Worm (Caenorhabditis elegans) whole organism, young adult: ENCODE results near the gene F08H9.2.

Experiments used
- D2030.7 ChIP-seq: fragments of 200-800 bp; sonication (Bioruptor generic); IDR thresholded peaks from 2 replicates; pipeline ENCODE4 v1.3.6; 2022; ENCODE audit warnings: missing genetic modification reagents, missing genetic modification characterization, missing compliant biosample characterization
- F10E7.11 ChIP-seq: sonication (generic microtip); optimal IDR thresholded peaks from 2 replicates; lab custom pipeline; 2017; ENCODE audit warnings: mild to moderate bottlenecking, missing genetic modification characterization, moderate library complexity, missing compliant biosample characterization
- F55B11.4 ChIP-seq: sonication (generic microtip); optimal IDR thresholded peaks from 2 replicates; lab custom pipeline; 2016; ENCODE audit warnings: missing compliant biosample characterization, missing genetic modification characterization, borderline replicate concordance; ENCODE audit not compliant: insufficient read depth
- Y53G8AR.9 ChIP-seq: fragments of 200-800 bp; sonication (Bioruptor generic); conservative IDR thresholded peaks from 2 replicates; pipeline ENCODE4 v1.3.6; 2022; ENCODE audit warnings: missing genetic modification reagents, missing genetic modification characterization, missing compliant biosample characterization
- aptf-3 ChIP-seq: fragments of 200-800 bp; sonication (Bioruptor generic); IDR thresholded peaks from 2 replicates; pipeline ENCODE4 v1.3.6; 2022; ENCODE audit warnings: missing genetic modification characterization, missing compliant biosample characterization
- attf-6 ChIP-seq: fragments of 200-800 bp; sonication (Bioruptor generic); IDR thresholded peaks from 2 replicates; pipeline ENCODE4 v1.3.6; 2022; ENCODE audit warnings: missing genetic modification reagents, missing genetic modification characterization, missing compliant biosample characterization
- bed-2 ChIP-seq: fragments of 200-800 bp; sonication (Bioruptor generic); IDR thresholded peaks from 2 replicates; pipeline ENCODE4 v1.3.6; 2022; ENCODE audit warnings: missing genetic modification reagents, missing genetic modification characterization, missing compliant biosample characterization
- ccch-3 ChIP-seq: fragments of 200-800 bp; sonication (Bioruptor generic); optimal IDR thresholded peaks from 2 replicates; lab custom pipeline; 2018; ENCODE audit warnings: mild to moderate bottlenecking, missing genetic modification characterization, missing compliant biosample characterization
- ceh-40 ChIP-seq: fragments of 200-800 bp; sonication (Bioruptor generic); IDR thresholded peaks from 2 replicates; pipeline ENCODE4 v1.3.6; 2022; ENCODE audit warnings: missing genetic modification characterization, missing compliant biosample characterization
- ceh-79 ChIP-seq: sonication (generic microtip); optimal IDR thresholded peaks from 2 replicates; lab custom pipeline; 2017; ENCODE audit warnings: mild to moderate bottlenecking, missing genetic modification characterization, missing compliant biosample characterization
- ceh-91 ChIP-seq: fragments of 200-800 bp; sonication (Bioruptor generic); IDR thresholded peaks from 2 replicates; pipeline ENCODE4 v1.3.6; 2022; ENCODE audit warnings: missing genetic modification reagents, missing genetic modification characterization, missing compliant biosample characterization
- dpff-1 ChIP-seq: sonication (generic microtip); optimal IDR thresholded peaks from 2 replicates; lab custom pipeline; 2017; ENCODE audit warnings: mild to moderate bottlenecking, missing genetic modification characterization, missing compliant biosample characterization
- efl-1 ChIP-seq: fragments of 150-350 bp; optimal IDR thresholded peaks from 2 replicates; lab custom pipeline; 2014; ENCODE audit warnings: missing biosample characterization, missing genetic modification reagents, missing genetic modification characterization
- ekl-4 ChIP-seq: fragments of 200-800 bp; sonication (Bioruptor generic); IDR thresholded peaks from 2 replicates; pipeline ENCODE4 v1.3.6; 2022; ENCODE audit warnings: missing genetic modification reagents, missing genetic modification characterization, missing compliant biosample characterization
- gei-17 ChIP-seq: fragments of 200-800 bp; sonication (Bioruptor generic); optimal IDR thresholded peaks from 2 replicates; lab custom pipeline; 2018; ENCODE audit warnings: mild to moderate bottlenecking, missing genetic modification characterization, missing compliant biosample characterization
- lag-1 ChIP-seq: fragments of 200-800 bp; sonication (Bioruptor generic); IDR thresholded peaks from 2 replicates; pipeline ENCODE4 v1.3.6; 2022; ENCODE audit warnings: missing genetic modification reagents, missing genetic modification characterization, missing compliant biosample characterization
- let-607 ChIP-seq, 2 experiments: fragments of 200-800 bp in 1 of 2; sonication (Bioruptor generic) in 1 of 2; sonication (generic microtip) in 1 of 2; optimal IDR thresholded peaks; 2 replicates each; lab custom pipeline; 2016 to 2018; ENCODE audit warnings: mild to moderate bottlenecking in 2 of 2, missing compliant biosample characterization in 2 of 2, missing genetic modification characterization in 2 of 2, moderate library complexity in 2 of 2, missing genotype in 1 of 2
- lsl-1 ChIP-seq: fragments of 200-800 bp; sonication (Bioruptor generic); optimal IDR thresholded peaks from 2 replicates; lab custom pipeline; 2018; ENCODE audit warnings: mild to moderate bottlenecking, missing genetic modification characterization, moderate library complexity, missing compliant biosample characterization
- madf-6 ChIP-seq: fragments of 200-800 bp; sonication (Bioruptor generic); IDR thresholded peaks from 2 replicates; pipeline ENCODE4 v1.3.6; 2022; ENCODE audit warnings: missing genetic modification reagents, missing genetic modification characterization, missing compliant biosample characterization
- mel-28 ChIP-seq: sonication (generic microtip); optimal IDR thresholded peaks from 2 replicates; lab custom pipeline; 2016; ENCODE audit warnings: borderline replicate concordance, mild to moderate bottlenecking, missing genetic modification characterization, missing compliant biosample characterization
- nfyb-1 ChIP-seq: fragments of 200-800 bp; sonication (Bioruptor generic); IDR thresholded peaks from 2 replicates; pipeline ENCODE4 v1.3.6; 2022; ENCODE audit warnings: missing genetic modification reagents, missing genetic modification characterization, missing compliant biosample characterization
- nhr-120 ChIP-seq: fragments of 200-800 bp; sonication (Bioruptor generic); IDR thresholded peaks from 2 replicates; pipeline ENCODE4 v1.3.6; 2022; ENCODE audit warnings: missing genetic modification characterization, missing compliant biosample characterization
- nhr-80 ChIP-seq: sonication (generic microtip); optimal IDR thresholded peaks from 2 replicates; lab custom pipeline; 2016; ENCODE audit warnings: missing genetic modification characterization, missing compliant biosample characterization
- rpc-1 ChIP-seq, 2 experiments: fragments of 150-350 bp in 1 of 2; sonication (generic microtip) in 1 of 2; optimal IDR thresholded peaks; 2 replicates each; lab custom pipeline; 2014 to 2018; ENCODE audit warnings: missing biosample characterization in 1 of 2, missing genetic modification characterization in 1 of 2, missing genetic modification reagents in 1 of 2, missing genotype in 1 of 2
- sdz-38 ChIP-seq: sonication (generic microtip); optimal IDR thresholded peaks from 2 replicates; lab custom pipeline; 2016; ENCODE audit warnings: missing genotype, missing genetic modification characterization, missing compliant biosample characterization
- tlf-1 ChIP-seq: fragments of 200-800 bp; sonication (Bioruptor generic); optimal IDR thresholded peaks from 2 replicates; lab custom pipeline; 2018; ENCODE audit warnings: mild to moderate bottlenecking, missing genetic modification characterization, missing compliant biosample characterization
- unc-62 ChIP-seq: fragments of 150-350 bp; optimal IDR thresholded peaks from 2 replicates; lab custom pipeline; 2014; ENCODE audit warnings: missing biosample characterization, missing genetic modification reagents, missing genetic modification characterization
- ztf-26 ChIP-seq: sonication (generic microtip); optimal IDR thresholded peaks from 2 replicates; lab custom pipeline; 2017; ENCODE audit warnings: missing genetic modification characterization, missing compliant biosample characterization
- ztf-28 ChIP-seq: fragments of 200-800 bp; sonication (Bioruptor generic); IDR thresholded peaks from 2 replicates; pipeline ENCODE4 v1.3.6; 2022; ENCODE audit warnings: missing genetic modification reagents, missing genetic modification characterization, missing compliant biosample characterization
- ztf-6 ChIP-seq: fragments of 200-800 bp; sonication (Bioruptor generic); IDR thresholded peaks from 2 replicates; pipeline ENCODE4 v1.3.6; 2022; ENCODE audit warnings: missing genetic modification reagents, missing genetic modification characterization, missing compliant biosample characterization

Gene F08H9.2

DNA sequence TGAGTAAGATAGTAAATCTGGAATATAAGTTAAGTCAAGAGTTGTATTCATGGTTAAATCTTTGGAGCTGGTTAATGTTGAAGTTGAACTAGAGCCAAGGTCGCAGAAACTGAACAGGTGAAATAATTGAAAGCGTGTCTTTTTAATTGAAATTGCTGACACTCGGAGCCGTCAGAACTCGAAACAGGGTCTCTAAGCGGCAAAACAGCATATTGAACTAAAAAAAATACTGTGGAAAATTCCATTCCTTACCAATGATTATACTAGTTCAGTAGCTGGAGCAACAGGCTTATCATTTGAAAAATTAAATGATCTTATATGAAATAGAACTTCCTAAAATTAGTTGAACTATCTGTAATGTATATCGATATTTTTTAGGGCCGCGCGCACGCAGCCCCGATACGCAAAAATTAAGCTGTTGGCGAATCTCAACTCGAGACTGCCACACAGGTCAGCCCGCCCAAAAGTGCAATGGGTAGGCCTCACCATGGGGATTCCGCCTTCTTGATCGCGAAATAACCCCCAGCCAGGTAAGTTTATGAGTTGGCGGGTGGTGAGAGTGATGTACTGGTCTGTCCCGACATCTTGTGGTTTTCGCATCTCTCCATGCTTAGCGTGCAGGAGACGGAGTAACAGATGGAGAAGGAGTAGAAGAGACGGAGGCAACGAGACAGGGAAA lies 7.9 kb downstream of the F08H9.2 start, which contains the start of gene srz-97 (continued):
- TF ChIP-seq let-607 (tag; optimal IDR thresholded peaks at IDR 0.05; lab: Kevin White, UChicago) (no peak), dpff-1 (tag; lab: Kevin White, UChicago) (no peak), nhr-120 (GFP tag; lab: Robert Waterston, UW) (no peak), sdz-38 (tag; lab: Kevin White, UChicago) (no peak), ceh-40 (GFP tag; lab: Robert Waterston, UW) (0 out of 2 replicates have a peak, but pooled peaks have one; percentile 15), efl-1 (GFP tag; lab: Kevin White, UChicago) (no peak), ztf-26 (no peak), nfyb-1 (GFP tag; lab: Robert Waterston, UW) (peak; percentile 65), D2030.7 (GFP tag; lab: Robert Waterston, UW) (peak; percentile 75)
- TF ChIP-seq, all 124 proteins: peak for 45

DNA sequence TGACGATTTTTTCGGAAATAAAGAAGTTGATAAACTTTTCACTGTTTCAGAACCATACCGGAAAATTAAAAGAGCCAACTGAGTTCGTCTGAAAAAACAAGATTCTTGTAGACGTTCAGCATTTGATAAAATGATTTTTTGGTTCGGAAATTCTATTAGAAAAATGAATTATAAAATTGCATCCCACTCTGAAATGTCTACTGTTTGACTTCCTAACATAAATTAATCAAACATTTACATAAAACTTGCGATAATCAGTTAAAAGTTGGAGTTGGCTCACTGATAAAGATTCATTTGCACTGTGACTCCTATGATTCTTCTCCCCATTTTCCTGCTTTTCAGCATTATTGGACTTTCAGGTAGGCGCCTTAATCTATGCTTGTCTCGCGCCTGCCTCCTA lies 8.5 kb downstream of the F08H9.2 start, which contains the start of gene clec-57:
Gene clec-57 (plus strand): TSS at position 301 of the 400 bp plus-strand sequence.
- no peak for TF ChIP-seq lag-1 (GFP tag; lab: Robert Waterston, UW)
- TF ChIP-seq ccch-3 (GFP tag; lab: Kevin White, UChicago) = no peak
- no peak for TF ChIP-seq Y53G8AR.9
- TF ChIP-seq D2030.7 (GFP tag; lab: Robert Waterston, UW) = no peak
- no peak for TF ChIP-seq madf-6 (GFP tag; lab: Robert Waterston, UW)
- no peak for TF ChIP-seq attf-6 (GFP tag; lab: Robert Waterston, UW)
- TF ChIP-seq lsl-1 = no peak
- no peak for TF ChIP-seq rpc-1 (optimal IDR thresholded peaks at IDR 0.05; lab: Kevin White, UChicago)
- no peak for TF ChIP-seq rpc-1 (tag; optimal IDR thresholded peaks at IDR 0.05; lab: Kevin White, UChicago)
- no peak for TF ChIP-seq nfyb-1 (GFP tag; lab: Robert Waterston, UW)
- no peak for TF ChIP-seq ceh-79 (tag; lab: Kevin White, UChicago)
- TF ChIP-seq F55B11.4 (tag; lab: Kevin White, UChicago) = no peak
- TF ChIP-seq ztf-28 (GFP tag; lab: Robert Waterston, UW) = no peak
- no peak for TF ChIP-seq F10E7.11

DNA sequence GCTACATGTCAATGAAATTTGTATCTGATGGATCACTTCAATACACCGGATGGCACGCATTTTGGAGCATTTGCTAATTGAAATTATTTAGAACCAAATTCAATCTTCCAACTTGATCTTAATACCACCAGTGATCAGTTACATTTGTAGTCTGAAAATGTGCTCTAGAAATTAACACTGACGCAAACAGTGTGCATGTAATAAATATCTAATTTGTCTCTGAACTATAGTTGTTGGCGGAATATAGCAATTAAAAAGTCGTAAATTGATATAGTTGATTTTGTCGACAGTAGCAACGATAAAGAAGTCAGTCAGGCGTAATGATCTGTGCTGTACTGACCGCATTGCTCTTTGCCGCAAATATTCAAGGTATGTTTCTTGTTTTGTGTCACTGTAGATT lies 11.8 kb downstream of the F08H9.2 start, which contains the start of gene clec-227:
Gene clec-227 (plus strand): TSS at position 301 of the 400 bp plus-strand sequence.
- TF ChIP-seq bed-2 = no peak
- TF ChIP-seq gei-17 (GFP tag; lab: Kevin White, UChicago) = no peak
- no peak for TF ChIP-seq mel-28 (tag; lab: Kevin White, UChicago)
- no peak for TF ChIP-seq ztf-28 (GFP tag; lab: Robert Waterston, UW)
- no peak for TF ChIP-seq ekl-4
- TF ChIP-seq unc-62 (GFP tag; lab: Kevin White, UChicago) = no peak
- TF ChIP-seq ceh-91 (GFP tag; lab: Robert Waterston, UW) = no peak
- TF ChIP-seq, all 124 proteins: peak for 0

DNA sequence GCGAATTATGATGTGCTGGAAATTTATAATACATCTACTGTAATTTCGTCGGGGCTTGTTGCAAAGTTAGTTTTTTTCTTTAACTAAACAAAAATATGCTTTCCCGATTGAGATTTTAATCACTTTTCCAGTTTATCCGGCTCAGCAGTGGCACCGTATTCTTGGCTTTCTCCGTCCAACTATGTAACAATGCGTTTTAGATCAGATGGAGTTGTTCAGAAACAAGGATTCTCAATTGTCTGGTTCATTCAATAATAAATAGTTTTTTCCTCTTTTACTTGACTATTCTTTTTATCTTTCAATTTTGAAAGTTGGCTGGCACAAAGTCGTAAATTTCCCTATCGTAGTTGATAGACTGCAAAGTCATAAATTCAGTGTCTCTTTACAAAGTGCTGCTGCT lies 13.6 kb downstream of the F08H9.2 start, which contains the start of gene clec-56:
Gene clec-56 (plus strand): TSS at position 301 of the 400 bp plus-strand sequence.
- TF ChIP-seq madf-6 (GFP tag; lab: Robert Waterston, UW) = no peak
- TF ChIP-seq gei-17 (GFP tag; lab: Kevin White, UChicago) = no peak
- TF ChIP-seq ztf-6 (GFP tag; lab: Robert Waterston, UW) = no peak
- no peak for TF ChIP-seq mel-28 (tag; lab: Kevin White, UChicago)
- no peak for TF ChIP-seq aptf-3 (GFP tag; lab: Robert Waterston, UW)
- TF ChIP-seq F55B11.4 (tag; lab: Kevin White, UChicago) = no peak
- TF ChIP-seq rpc-1 (optimal IDR thresholded peaks at IDR 0.05; lab: Kevin White, UChicago) = no peak
- TF ChIP-seq rpc-1 (tag; optimal IDR thresholded peaks at IDR 0.05; lab: Kevin White, UChicago) = no peak
- no peak for TF ChIP-seq tlf-1 (GFP tag; lab: Kevin White, UChicago)
- peak; percentile 24 for TF ChIP-seq nhr-80 (tag; lab: Kevin White, UChicago)
